Worm (Caenorhabditis elegans): ENCODE data around the gene snpc-3.4.
A peak's percentile ranks its signal among the peaks of the same experiment; 100 is the strongest.

Gene snpc-3.4

ce11 chrIII:4039775-4040174 lies 19.9 kb downstream of the snpc-3.4 start:
- peak; percentile 87 for TF ChIP-seq nhr-80 (tag; optimal IDR thresholded peaks at IDR 0.05)
- no peak for TF ChIP-seq ceh-40 (GFP tag; IDR thresholded peaks at IDR 0.05)
- TF ChIP-seq tlf-1 (GFP tag; optimal IDR thresholded peaks at IDR 0.05), result no peak
- TF ChIP-seq rcor-1 (GFP tag; IDR thresholded peaks at IDR 0.05), result no peak
- TF ChIP-seq nfya-2 (GFP tag; IDR thresholded peaks at IDR 0.05), result no peak

- TF ChIP-seq Y56A3A.18 (GFP tag; IDR thresholded peaks at IDR 0.05) (no peak), ztf-28 (GFP tag; IDR thresholded peaks at IDR 0.05) (no peak), dpl-1 (GFP tag; optimal IDR thresholded peaks at IDR 0.05) (no peak), him-1 (tag; optimal IDR thresholded peaks at IDR 0.05) (no peak), C06A6.2 (GFP tag; conservative IDR thresholded peaks at IDR 0.05) (no peak), Y67H2A.10 (GFP tag; conservative IDR thresholded peaks at IDR 0.05) (no peak), F39B2.1 (GFP tag; IDR thresholded peaks at IDR 0.05) (no peak), madf-10 (tag; optimal IDR thresholded peaks at IDR 0.05) (no peak), tbp1 (GFP tag; optimal IDR thresholded peaks at IDR 0.05) (no peak), B0261.1 (tag; optimal IDR thresholded peaks at IDR 0.05) (no peak), zfh-2 (GFP tag; conservative IDR thresholded peaks at IDR 0.05) (no peak), aptf-2 (GFP tag; conservative IDR thresholded peaks at IDR 0.05) (no peak)
These were observed 29.3 kb downstream of the snpc-3.4 start for ce11 chrIII:4049150-4049549.

- TF ChIP-seq snpc-3.4 (tag; optimal IDR thresholded peaks at IDR 0.05) (no peak), lin-35 (GFP tag; optimal IDR thresholded peaks at IDR 0.05) (peak in 1 of 3 experiments; percentile 58), ztf-28 (GFP tag; IDR thresholded peaks at IDR 0.05) (no peak), efl-1 (GFP tag; optimal IDR thresholded peaks at IDR 0.05) (peak; percentile 64), dpl-1 (GFP tag; optimal IDR thresholded peaks at IDR 0.05) (peak; percentile 34), ZK185.1 (tag; optimal IDR thresholded peaks at IDR 0.05; ENCODE audit: poor library complexity, severe bottlenecking) (no peak), somi-1 (GFP tag; optimal IDR thresholded peaks at IDR 0.05) (no peak), lin-54 (GFP tag; optimal IDR thresholded peaks at IDR 0.05) (peak; percentile 57), mcd-1 (GFP tag; IDR thresholded peaks at IDR 0.05) (peak; percentile 78)
These were observed 38.1 kb downstream of the snpc-3.4 start, which contains the start of gene rcq-5 for ce11 chrIII:4057894-4058293. TSS of gene rcq-5 (minus strand) at chrIII:4057976.

- TF ChIP-seq akir-1 (GFP tag; optimal IDR thresholded peaks at IDR 0.05), result no peak
- TF ChIP-seq madf-6 (GFP tag; IDR thresholded peaks at IDR 0.05), result no peak
- no peak for TF ChIP-seq F22D6.2 (tag; optimal IDR thresholded peaks at IDR 0.05)
- TF ChIP-seq F52B5.7 (tag; optimal IDR thresholded peaks at IDR 0.05), result no peak
- no peak for TF ChIP-seq unc-62 (GFP tag; optimal IDR thresholded peaks at IDR 0.05)
- no peak for TF ChIP-seq sea-2 (GFP tag; IDR thresholded peaks at IDR 0.05)
- TF ChIP-seq F39B2.1 (GFP tag; IDR thresholded peaks at IDR 0.05), result no peak
- TF ChIP-seq C06A6.2 (GFP tag; conservative IDR thresholded peaks at IDR 0.05), result no peak
- no peak for TF ChIP-seq B0019.2 (GFP tag; conservative IDR thresholded peaks at IDR 0.05)
- no peak for TF ChIP-seq F57C9.4 (tag; optimal IDR thresholded peaks at IDR 0.05)
- TF ChIP-seq ama-1 (optimal IDR thresholded peaks at IDR 0.05), result no peak
- no peak for TF ChIP-seq ama-1 (GFP tag; optimal IDR thresholded peaks at IDR 0.05)
- no peak for TF ChIP-seq lin-26 (GFP tag; IDR thresholded peaks at IDR 0.05)
- TF ChIP-seq F49E8.2 (tag; optimal IDR thresholded peaks at IDR 0.05; ENCODE audit: insufficient read depth), result no peak
- no peak for TF ChIP-seq madf-8 (GFP tag; conservative IDR thresholded peaks at IDR 0.05)
- no peak for TF ChIP-seq him-1 (tag; optimal IDR thresholded peaks at IDR 0.05)
- no peak for TF ChIP-seq tbp1 (GFP tag; optimal IDR thresholded peaks at IDR 0.05)
- TF ChIP-seq B0261.1 (tag; optimal IDR thresholded peaks at IDR 0.05), result no peak
- TF ChIP-seq tbx-9 (tag; optimal IDR thresholded peaks at IDR 0.05; ENCODE audit: borderline replicate concordance), result no peak
These were observed 38.8 kb downstream of the snpc-3.4 start, which contains the start of gene his-69 for ce11 chrIII:4058643-4059042. TSS of gene his-69 (minus strand) at chrIII:4058743.

Data from whole organism, young adult.